Fruit fly (Drosophila melanogaster) whole organism, embryonic: Measurements from ENCODE around the gene sordd2.

ENCODE experiments used
- Atf6 ChIP-seq: fragments of 200-800 bp; sonication (Bioruptor generic); IDR thresholded peaks from 2 replicates; pipeline ENCODE4 v1.3.6; 2022; ENCODE audit warnings: missing biosample characterization, missing genetic modification characterization
- CG10267 ChIP-seq: fragments of 200-800 bp; sonication (Bioruptor generic); optimal IDR thresholded peaks from 2 replicates; lab custom pipeline; 2018; ENCODE audit warnings: missing biosample characterization, mild to moderate bottlenecking, missing genetic modification characterization, moderate library complexity
- CG13894 ChIP-seq: fragments of 200-800 bp; sonication (Bioruptor generic); optimal IDR thresholded peaks from 3 replicates; lab custom pipeline; 2018; ENCODE audit warnings: missing biosample characterization, mild to moderate bottlenecking, missing genetic modification characterization, moderate library complexity
- CG15479 ChIP-seq: fragments of 200-800 bp; sonication (Bioruptor generic); optimal IDR thresholded peaks from 3 replicates; lab custom pipeline; 2019; ENCODE audit warnings: missing biosample characterization, mild to moderate bottlenecking, missing genetic modification characterization, moderate library complexity
- CG1647 ChIP-seq: fragments of 200-800 bp; sonication (Bioruptor generic); optimal IDR thresholded peaks from 3 replicates; lab custom pipeline; 2016; ENCODE audit warnings: missing biosample characterization, missing genetic modification characterization
- CG16863 ChIP-seq: fragments of 200-800 bp; sonication (Bioruptor generic); optimal IDR thresholded peaks from 3 replicates; lab custom pipeline; 2016; ENCODE audit warnings: missing biosample characterization, missing genetic modification characterization
- CG1832 ChIP-seq: fragments of 200-800 bp; sonication (Bioruptor generic); optimal IDR thresholded peaks from 2 replicates; lab custom pipeline; 2017; ENCODE audit warnings: missing biosample characterization, mild to moderate bottlenecking, missing genetic modification characterization, inconsistent platforms
- CG2129 ChIP-seq: fragments of 200-800 bp; sonication (Bioruptor generic); IDR thresholded peaks from 2 replicates; pipeline ENCODE4 v1.3.6; 2022; ENCODE audit warnings: missing biosample characterization, missing genetic modification characterization; ENCODE audit not compliant: partially characterized antibody
- CG3163 ChIP-seq: fragments of 200-800 bp; sonication (Bioruptor generic); optimal IDR thresholded peaks from 3 replicates; lab custom pipeline; 2016; ENCODE audit warnings: missing biosample characterization, missing genetic modification characterization
- CG42726 ChIP-seq: fragments of 200-800 bp; sonication (Bioruptor generic); IDR thresholded peaks from 2 replicates; pipeline ENCODE4 v1.3.6; 2022; ENCODE audit warnings: missing biosample characterization, missing genetic modification characterization; ENCODE audit not compliant: partially characterized antibody
- CG4282 ChIP-seq: fragments of 200-800 bp; sonication (Bioruptor generic); optimal IDR thresholded peaks from 2 replicates; lab custom pipeline; 2016; ENCODE audit warnings: missing biosample characterization, missing genetic modification characterization
- CG5245 ChIP-seq: fragments of 200-800 bp; sonication (Bioruptor generic); optimal IDR thresholded peaks from 3 replicates; lab custom pipeline; 2016; ENCODE audit warnings: missing biosample characterization, missing genetic modification characterization
- CG6254 ChIP-seq: fragments of 200-800 bp; sonication (Bioruptor generic); optimal IDR thresholded peaks from 3 replicates; lab custom pipeline; 2017; ENCODE audit warnings: mild to moderate bottlenecking, missing biosample characterization, missing genetic modification reagents, missing genetic modification characterization
- CG6765 ChIP-seq: fragments of 200-800 bp; sonication (Bioruptor generic); optimal IDR thresholded peaks from 3 replicates; lab custom pipeline; 2017; ENCODE audit warnings: missing biosample characterization, mild to moderate bottlenecking, missing genetic modification characterization
- CkIIα-i1 ChIP-seq: fragments of 200-800 bp; sonication (Bioruptor generic); IDR thresholded peaks from 2 replicates; pipeline ENCODE4 v1.3.6; 2022; ENCODE audit warnings: missing biosample characterization, missing genetic modification characterization
- CoRest ChIP-seq: fragments of 200-800 bp; sonication (Bioruptor generic); optimal IDR thresholded peaks from 3 replicates; lab custom pipeline; 2018; ENCODE audit warnings: missing biosample characterization, mild to moderate bottlenecking, missing genetic modification characterization, moderate library complexity
- Doc3 ChIP-seq: fragments of 200-800 bp; sonication (Bioruptor generic); IDR thresholded peaks from 3 replicates; pipeline ENCODE4 v1.3.6; 2022; ENCODE audit warnings: missing biosample characterization, missing genetic modification characterization; ENCODE audit not compliant: partially characterized antibody
- Dp ChIP-seq: fragments of 200-800 bp; sonication (Bioruptor generic); optimal IDR thresholded peaks from 2 replicates; lab custom pipeline; 2018; ENCODE audit warnings: missing biosample characterization, mild to moderate bottlenecking, missing genetic modification characterization, moderate library complexity
- Eip74EF ChIP-seq, 2 experiments: fragments of 200-800 bp in 1 of 2; fragments of >200 bp in 1 of 2; sonication (Bioruptor generic) in 1 of 2; optimal IDR thresholded peaks; 2 replicates each; lab custom pipeline; 2017 to 2019; ENCODE audit warnings: missing biosample characterization in 2 of 2, missing genetic modification characterization in 2 of 2, mild to moderate bottlenecking in 1 of 2, moderate library complexity in 1 of 2
- Ets97D ChIP-seq: fragments of 200-800 bp; sonication (Bioruptor generic); optimal IDR thresholded peaks from 3 replicates; lab custom pipeline; 2016; ENCODE audit warnings: missing biosample characterization, missing genetic modification characterization
- Hmx ChIP-seq: fragments of 200-800 bp; sonication (Bioruptor generic); optimal IDR thresholded peaks from 2 replicates; lab custom pipeline; 2016; ENCODE audit warnings: missing biosample characterization, missing genetic modification characterization
- Hr51 ChIP-seq, 2 experiments: fragments of 200-800 bp; sonication (Bioruptor generic); optimal IDR thresholded peaks; 2 replicates in 1 of 2; 3 replicates in 1 of 2; lab custom pipeline; 2016 to 2018; ENCODE audit warnings: missing biosample characterization in 2 of 2, missing genetic modification characterization in 2 of 2, mild to moderate bottlenecking in 1 of 2, moderate library complexity in 1 of 2
- Jarid2 ChIP-seq: fragments of 200-800 bp; sonication (Bioruptor generic); optimal IDR thresholded peaks from 3 replicates; lab custom pipeline; 2017; ENCODE audit warnings: mild to moderate bottlenecking, missing biosample characterization, missing genetic modification reagents, missing genetic modification characterization
- MTF-1 ChIP-seq: fragments of 200-800 bp; sonication (Bioruptor generic); optimal IDR thresholded peaks from 2 replicates; lab custom pipeline; 2018; ENCODE audit warnings: missing biosample characterization, mild to moderate bottlenecking, missing genetic modification characterization, borderline replicate concordance
- Med ChIP-seq: fragments of 200-800 bp; sonication (Bioruptor generic); peaks from one replicate; lab custom pipeline; 2016; ENCODE audit warnings: missing biosample characterization, missing genetic modification characterization, mild to moderate bottlenecking, inconsistent platforms, moderate library complexity
- Opbp ChIP-seq: fragments of 200-800 bp; sonication (Bioruptor generic); IDR thresholded peaks from 3 replicates; pipeline ENCODE4 v1.3.6; 2022; ENCODE audit warnings: missing biosample characterization, missing genetic modification characterization; ENCODE audit not compliant: partially characterized antibody
- Spps ChIP-seq: fragments of 200-800 bp; sonication (Bioruptor generic); optimal IDR thresholded peaks from 2 replicates; lab custom pipeline; 2018; ENCODE audit warnings: missing biosample characterization, mild to moderate bottlenecking, missing genetic modification characterization
- Trl ChIP-seq, 3 experiments: fragments of >200 bp in 2 of 3; fragments of 200-800 bp in 1 of 3; sonication (Bioruptor generic) in 1 of 3; optimal IDR thresholded peaks; 2 replicates in 1 of 3; 3 replicates in 2 of 3; lab custom pipeline; 2016 to 2017; ENCODE audit warnings: missing biosample characterization in 1 of 3, missing genetic modification characterization in 1 of 3
- bab2 ChIP-seq: fragments of 200-800 bp; sonication (Bioruptor generic); optimal IDR thresholded peaks from 2 replicates; lab custom pipeline; 2016; ENCODE audit warnings: missing biosample characterization, missing genetic modification characterization
- cg ChIP-seq: fragments of 200-800 bp; sonication (Bioruptor generic); optimal IDR thresholded peaks from 3 replicates; lab custom pipeline; 2019; ENCODE audit warnings: missing biosample characterization, mild to moderate bottlenecking, missing genetic modification characterization, moderate library complexity
- corto ChIP-seq: fragments of 200-800 bp; sonication (Bioruptor generic); optimal IDR thresholded peaks from 2 replicates; lab custom pipeline; 2016; ENCODE audit warnings: missing biosample characterization, mild to moderate bottlenecking, missing genetic modification characterization, moderate library complexity
- crol ChIP-seq: fragments of 200-800 bp; sonication (Bioruptor generic); IDR thresholded peaks from 2 replicates; pipeline ENCODE4 v1.3.6; 2022; ENCODE audit warnings: missing biosample characterization, missing genetic modification characterization
- crp ChIP-seq, 2 experiments: fragments of 200-800 bp; sonication (Bioruptor generic); optimal IDR thresholded peaks; 2 replicates in 1 of 2; 3 replicates in 1 of 2; lab custom pipeline; 2017; ENCODE audit warnings: missing biosample characterization in 2 of 2, missing genetic modification characterization in 2 of 2, mild to moderate bottlenecking in 1 of 2, moderate library complexity in 1 of 2
- gem ChIP-seq: fragments of 200-800 bp; sonication (Bioruptor generic); optimal IDR thresholded peaks from 2 replicates; lab custom pipeline; 2019; ENCODE audit warnings: missing biosample characterization, mild to moderate bottlenecking, missing genetic modification characterization, moderate library complexity
- hb ChIP-seq: fragments of 200-800 bp; sonication (Bioruptor generic); IDR thresholded peaks from 3 replicates; pipeline ENCODE4 v1.3.6; 2022; ENCODE audit warnings: missing biosample characterization, missing genetic modification characterization; ENCODE audit not compliant: partially characterized antibody
- klu ChIP-seq: fragments of 200-800 bp; sonication (Bioruptor generic); IDR thresholded peaks from 2 replicates; pipeline ENCODE4 v1.3.6; 2022; ENCODE audit warnings: missing biosample characterization, missing genetic modification characterization
- lbe ChIP-seq: fragments of 200-800 bp; sonication (Bioruptor generic); optimal IDR thresholded peaks from 2 replicates; lab custom pipeline; 2016; ENCODE audit warnings: missing biosample characterization, mild to moderate bottlenecking, missing genetic modification characterization
- lilli ChIP-seq: fragments of 200-800 bp; sonication (Bioruptor generic); optimal IDR thresholded peaks from 3 replicates; lab custom pipeline; 2016; ENCODE audit warnings: missing biosample characterization, missing genetic modification characterization
- mam ChIP-seq: fragments of 200-800 bp; sonication (Bioruptor generic); optimal IDR thresholded peaks from 3 replicates; lab custom pipeline; 2016; ENCODE audit warnings: missing biosample characterization, missing genetic modification characterization
- rib ChIP-seq: fragments of 200-800 bp; sonication (Bioruptor generic); IDR thresholded peaks from 2 replicates; pipeline ENCODE4 v1.3.6; 2022; ENCODE audit warnings: missing biosample characterization, missing genetic modification characterization
- row ChIP-seq: fragments of 200-800 bp; sonication (Bioruptor generic); IDR thresholded peaks from 3 replicates; pipeline ENCODE4 v1.3.6; 2022; ENCODE audit warnings: missing biosample characterization, missing genetic modification characterization
- ttk ChIP-seq: fragments of 200-800 bp; sonication (Bioruptor generic); IDR thresholded peaks from 2 replicates; pipeline ENCODE4 v2.1.2; 2022; ENCODE audit warnings: missing biosample characterization, missing genetic modification characterization
- tup ChIP-seq: fragments of 200-800 bp; sonication (Bioruptor generic); optimal IDR thresholded peaks from 2 replicates; lab custom pipeline; 2016; ENCODE audit warnings: missing biosample characterization, mild to moderate bottlenecking, missing genetic modification characterization, moderate library complexity
- vnd ChIP-seq: fragments of 200-800 bp; sonication (Bioruptor generic); IDR thresholded peaks from 3 replicates; pipeline ENCODE4 v1.3.6; 2022; ENCODE audit warnings: missing biosample characterization, missing genetic modification characterization; ENCODE audit not compliant: partially characterized antibody
- vvl ChIP-seq: fragments of 200-800 bp; sonication (Bioruptor generic); IDR thresholded peaks from 2 replicates; pipeline ENCODE4 v1.3.6; 2022; ENCODE audit warnings: missing biosample characterization, missing genetic modification characterization
- zen2 ChIP-seq: fragments of 200-800 bp; sonication (Bioruptor generic); IDR thresholded peaks from 3 replicates; pipeline ENCODE4 v1.3.6; 2022; ENCODE audit warnings: missing biosample characterization, missing genetic modification characterization; ENCODE audit not compliant: partially characterized antibody

The sordd2 gene

dm6 chrX:15803764-15804563, 5.0 kb upstream of the sordd2 start, which contains the start of the genes PGRP-LE and sd (continued):
- peak in 1 of 2 experiments; percentile 82 for TF ChIP-seq crp (GFP tag; optimal IDR thresholded peaks at IDR 0.05; lab: Kevin White, UChicago)
- TF ChIP-seq CG13894, result peak; percentile 11
- TF ChIP-seq CG3163, result peak; percentile 98
- no peak for TF ChIP-seq CkIIα-i1
- no peak for TF ChIP-seq tup
- TF ChIP-seq CG15479, result no peak
- TF ChIP-seq ttk, result no peak
- TF ChIP-seq bab2, result no peak
- TF ChIP-seq CG16863 (GFP tag; lab: Kevin White, UChicago), result no peak
- TF ChIP-seq hb (GFP tag; lab: Robert Waterston, UW), result no peak
- peak; percentile 54 for TF ChIP-seq cg (GFP tag; lab: Kevin White, UChicago)
- TF ChIP-seq Doc3 (GFP tag; lab: Robert Waterston, UW), result 0 out of 3 replicates have a peak, but pooled peaks have one; percentile 11
- TF ChIP-seq CG5245 (GFP tag; lab: Kevin White, UChicago), result no peak
- peak; percentile 76 for TF ChIP-seq Dp
- TF ChIP-seq CG6765, result no peak
- TF ChIP-seq gem (tag; lab: Kevin White, UChicago), result peak; percentile 17
- TF ChIP-seq CG1647 (GFP tag; lab: Kevin White, UChicago), result no peak
- peak; percentile 32; the same call in 2 of the 3 replicates for TF ChIP-seq row (GFP tag; lab: Robert Waterston, UW)
- peak; percentile 7; the same call in 1 of the 2 replicates for TF ChIP-seq Atf6
- TF ChIP-seq Spps (tag; lab: Kevin White, UChicago), result no peak
- no peak for TF ChIP-seq MTF-1 (GFP tag; lab: Kevin White, UChicago)
- TF ChIP-seq CG10267 (tag; lab: Kevin White, UChicago), result no peak
- TF ChIP-seq CG6254 (GFP tag; lab: Kevin White, UChicago), result no peak
- peak in 1 of 2 experiments; percentile 14 for TF ChIP-seq Eip74EF (GFP tag; optimal IDR thresholded peaks at IDR 0.05; lab: Kevin White, UChicago)
- TF ChIP-seq CG2129 (GFP tag; lab: Robert Waterston, UW), result no peak
- TF ChIP-seq lbe (GFP tag; lab: Kevin White, UChicago), result peak; percentile 79
- TF ChIP-seq vnd (GFP tag; lab: Robert Waterston, UW), result no peak
- no peak for TF ChIP-seq Opbp (GFP tag; lab: Robert Waterston, UW)
- no peak for TF ChIP-seq CG4282 (GFP tag; lab: Kevin White, UChicago)
- TF ChIP-seq CG42726 (GFP tag; lab: Robert Waterston, UW), result no peak
- no peak for TF ChIP-seq corto (GFP tag; lab: Kevin White, UChicago)
- TF ChIP-seq Hmx (GFP tag; lab: Kevin White, UChicago), result peak; percentile 34
- TF ChIP-seq crol, result no peak
- no peak for TF ChIP-seq zen2 (GFP tag; lab: Robert Waterston, UW)
- 0 out of 2 replicates have a peak, but pooled peaks have one; percentile 33 for TF ChIP-seq rib (GFP tag; lab: Robert Waterston, UW)
- TF ChIP-seq CG1832 (GFP tag; lab: Kevin White, UChicago), result no peak
- peak; percentile 78 for TF ChIP-seq Jarid2
- peak; percentile 2 for TF ChIP-seq lilli (GFP tag; lab: Kevin White, UChicago)
- peak; percentile 12 for TF ChIP-seq CoRest (tag; lab: Kevin White, UChicago)
- peak; percentile 69 for TF ChIP-seq Med (GFP tag; lab: Kevin White, UChicago)
- peak; percentile 8 for TF ChIP-seq mam (GFP tag; lab: Kevin White, UChicago)
- TF ChIP-seq vvl (GFP tag; lab: Robert Waterston, UW), result no peak
- TF ChIP-seq klu (GFP tag; lab: Robert Waterston, UW), result no peak
- TF ChIP-seq Hr51 (GFP tag; optimal IDR thresholded peaks at IDR 0.05; lab: Kevin White, UChicago), result peak in 1 of 2 experiments; percentile 5
- TF ChIP-seq Ets97D (GFP tag; lab: Kevin White, UChicago), result peak; percentile 2
- TF ChIP-seq Trl (optimal IDR thresholded peaks at IDR 0.05; lab: Kevin White, UChicago), result peak; percentile 93 to 98
- TF ChIP-seq Trl (GFP tag; optimal IDR thresholded peaks at IDR 0.05; lab: Kevin White, UChicago), result no peak
